Fruit fly (Drosophila melanogaster) Kc167 (cell line): ENCODE measurements around the gene neur.

Source experiments
- Myc ChIP-seq: fragments of >200 bp; optimal IDR thresholded peaks from 2 replicates; lab custom pipeline; 2017; ENCODE audit warnings: missing external identifiers
- Sin3A ChIP-seq: fragments of >200 bp; optimal IDR thresholded peaks from 2 replicates; lab custom pipeline; 2018; ENCODE audit warnings: missing external identifiers
- h ChIP-seq: fragments of >200 bp; optimal IDR thresholded peaks from 3 replicates; lab custom pipeline; 2018; ENCODE audit warnings: missing external identifiers
- insv ChIP-seq: fragments of >200 bp; optimal IDR thresholded peaks from 3 replicates; lab custom pipeline; 2018; ENCODE audit warnings: missing external identifiers
- psq ChIP-seq: fragments of >200 bp; optimal IDR thresholded peaks from 2 replicates; lab custom pipeline; 2017; ENCODE audit warnings: missing external identifiers
- ttk ChIP-seq: sonication (Bioruptor generic); optimal IDR thresholded peaks from 2 replicates; lab custom pipeline; 2017; ENCODE audit warnings: missing external identifiers

- TF ChIP-seq psq (lab: Kevin White, UChicago) (no peak), h (lab: Kevin White, UChicago) (no peak), ttk (lab: Kevin White, UChicago) (no peak), Myc (lab: Kevin White, UChicago) (no peak), insv (no peak), Sin3A (lab: Kevin White, UChicago) (no peak)
Measured at dm6 chr3R:9028690-9029089, 10.6 kb downstream of the neur start.
